Fruit fly (Drosophila melanogaster) whole organism, embryonic: ENCODE results near the gene CG6654.

Experiments
- Bgb ChIP-seq: fragments of 200-800 bp; sonication (Bioruptor generic); IDR thresholded peaks from 2 replicates; pipeline ENCODE4 v1.3.6; 2022; ENCODE audit warnings: missing biosample characterization, missing genetic modification characterization; ENCODE audit not compliant: partially characterized antibody
- CG11085 ChIP-seq: fragments of 200-800 bp; sonication (Bioruptor generic); IDR thresholded peaks from 2 replicates; pipeline ENCODE4 v1.3.6; 2022; ENCODE audit warnings: missing biosample characterization, missing genetic modification characterization
- CG11560 ChIP-seq: fragments of 200-800 bp; sonication (Bioruptor generic); IDR thresholded peaks from 3 replicates; pipeline ENCODE4 v1.3.6; 2022; ENCODE audit warnings: missing biosample characterization, missing genetic modification characterization
- CG13424 ChIP-seq: fragments of 200-800 bp; sonication (Bioruptor generic); optimal IDR thresholded peaks from 2 replicates; lab custom pipeline; 2019; ENCODE audit warnings: missing biosample characterization, mild to moderate bottlenecking, missing genetic modification characterization, moderate library complexity
- CG13894 ChIP-seq: fragments of 200-800 bp; sonication (Bioruptor generic); optimal IDR thresholded peaks from 3 replicates; lab custom pipeline; 2018; ENCODE audit warnings: missing biosample characterization, mild to moderate bottlenecking, missing genetic modification characterization, moderate library complexity
- CG15479 ChIP-seq: fragments of 200-800 bp; sonication (Bioruptor generic); optimal IDR thresholded peaks from 3 replicates; lab custom pipeline; 2019; ENCODE audit warnings: missing biosample characterization, mild to moderate bottlenecking, missing genetic modification characterization, moderate library complexity
- CG1647 ChIP-seq: fragments of 200-800 bp; sonication (Bioruptor generic); optimal IDR thresholded peaks from 3 replicates; lab custom pipeline; 2016; ENCODE audit warnings: missing biosample characterization, missing genetic modification characterization
- CG16779 ChIP-seq: fragments of 200-800 bp; sonication (Bioruptor generic); IDR thresholded peaks from 2 replicates; pipeline ENCODE4 v1.3.6; 2022; ENCODE audit warnings: missing biosample characterization, missing genetic modification characterization
- CG17829 ChIP-seq: fragments of 200-800 bp; optimal IDR thresholded peaks from 2 replicates; lab custom pipeline; 2019; ENCODE audit warnings: missing biosample characterization, mild to moderate bottlenecking, missing genetic modification characterization, moderate library complexity
- CG2129 ChIP-seq: fragments of 200-800 bp; sonication (Bioruptor generic); IDR thresholded peaks from 2 replicates; pipeline ENCODE4 v1.3.6; 2022; ENCODE audit warnings: missing biosample characterization, missing genetic modification characterization; ENCODE audit not compliant: partially characterized antibody
- CG3838 ChIP-seq: fragments of 200-800 bp; sonication (Bioruptor generic); optimal IDR thresholded peaks from 3 replicates; lab custom pipeline; 2016; ENCODE audit warnings: missing biosample characterization, missing genetic modification characterization
- CG43689 ChIP-seq: fragments of 200-800 bp; sonication (Bioruptor generic); IDR thresholded peaks from 2 replicates; pipeline ENCODE4 v1.3.6; 2022; ENCODE audit warnings: missing biosample characterization, missing genetic modification characterization
- CG4404 ChIP-seq: fragments of 200-800 bp; sonication (Bioruptor generic); IDR thresholded peaks from 2 replicates; pipeline ENCODE4 v1.3.6; 2022; ENCODE audit warnings: missing biosample characterization, missing genetic modification characterization
- CG6254 ChIP-seq: fragments of 200-800 bp; sonication (Bioruptor generic); optimal IDR thresholded peaks from 3 replicates; lab custom pipeline; 2017; ENCODE audit warnings: mild to moderate bottlenecking, missing biosample characterization, missing genetic modification reagents, missing genetic modification characterization
- CG6654 ChIP-seq: fragments of 200-800 bp; sonication (Bioruptor generic); optimal IDR thresholded peaks from 2 replicates; lab custom pipeline; 2017; ENCODE audit warnings: missing biosample characterization, mild to moderate bottlenecking, missing genetic modification characterization
- CG7928 ChIP-seq: fragments of 200-800 bp; sonication (Bioruptor generic); optimal IDR thresholded peaks from 2 replicates; lab custom pipeline; 2017; ENCODE audit warnings: missing biosample characterization, mild to moderate bottlenecking, missing genetic modification characterization
- CG7987 ChIP-seq: fragments of 200-800 bp; sonication (Bioruptor generic); optimal IDR thresholded peaks from 2 replicates; lab custom pipeline; 2018; ENCODE audit warnings: missing biosample characterization, mild to moderate bottlenecking, missing genetic modification characterization, moderate library complexity
- Chrac-16 ChIP-seq: fragments of 200-800 bp; sonication (Bioruptor generic); optimal IDR thresholded peaks from 3 replicates; lab custom pipeline; 2016; ENCODE audit warnings: missing biosample characterization, missing genetic modification characterization
- E2f1 ChIP-seq: fragments of 200-800 bp; sonication (Bioruptor generic); IDR thresholded peaks from 2 replicates; pipeline ENCODE4 v1.3.6; 2022; ENCODE audit warnings: missing biosample characterization, missing genetic modification characterization
- E2f2 ChIP-seq: fragments of 200-800 bp; sonication (Bioruptor generic); IDR thresholded peaks from 2 replicates; pipeline ENCODE4 v1.3.6; 2022; ENCODE audit warnings: missing biosample characterization, missing genetic modification characterization
- Elba2 ChIP-seq: fragments of 200-800 bp; sonication (Bioruptor generic); optimal IDR thresholded peaks from 3 replicates; lab custom pipeline; 2016; ENCODE audit warnings: missing biosample characterization, missing genetic modification characterization
- Fer1 ChIP-seq: fragments of 200-800 bp; sonication (Bioruptor generic); optimal IDR thresholded peaks from 2 replicates; lab custom pipeline; 2017; ENCODE audit warnings: missing biosample characterization, mild to moderate bottlenecking, missing genetic modification characterization
- Lpt ChIP-seq: fragments of >200 bp; optimal IDR thresholded peaks from 2 replicates; lab custom pipeline; 2018; ENCODE audit warnings: missing biosample characterization, missing genetic modification characterization
- NK7.1 ChIP-seq: fragments of 200-800 bp; sonication (Bioruptor generic); optimal IDR thresholded peaks from 3 replicates; lab custom pipeline; 2016; ENCODE audit warnings: missing biosample characterization, missing genetic modification characterization
- Nf-YB ChIP-seq: fragments of 200-800 bp; sonication (Bioruptor generic); optimal IDR thresholded peaks from 3 replicates; lab custom pipeline; 2019; ENCODE audit warnings: missing biosample characterization, mild to moderate bottlenecking, missing genetic modification characterization, moderate library complexity
- Scr ChIP-seq: fragments of 200-800 bp; sonication (Bioruptor generic); IDR thresholded peaks from 2 replicates; pipeline ENCODE4 v1.3.6; 2022; ENCODE audit warnings: missing biosample characterization, missing genetic modification characterization; ENCODE audit not compliant: partially characterized antibody
- Sry-δ ChIP-seq: fragments of 200-800 bp; sonication (Bioruptor generic); optimal IDR thresholded peaks from 2 replicates; lab custom pipeline; 2016; ENCODE audit warnings: missing biosample characterization, missing genetic modification characterization
- aop ChIP-seq: fragments of 200-800 bp; sonication (Bioruptor generic); IDR thresholded peaks from 2 replicates; pipeline ENCODE4 v1.3.6; 2022; ENCODE audit warnings: missing biosample characterization, missing genetic modification characterization
- az2 ChIP-seq: fragments of 200-800 bp; sonication (Bioruptor generic); optimal IDR thresholded peaks from 3 replicates; lab custom pipeline; 2016; ENCODE audit warnings: missing biosample characterization, missing genetic modification characterization
- bsh ChIP-seq, 2 experiments: fragments of 200-800 bp; sonication (Bioruptor generic); optimal IDR thresholded peaks; 2 replicates each; lab custom pipeline; 2017 to 2018; ENCODE audit warnings: mild to moderate bottlenecking in 2 of 2, missing biosample characterization in 2 of 2, missing genetic modification characterization in 2 of 2, moderate library complexity in 1 of 2
- cg ChIP-seq: fragments of 200-800 bp; sonication (Bioruptor generic); optimal IDR thresholded peaks from 3 replicates; lab custom pipeline; 2019; ENCODE audit warnings: missing biosample characterization, mild to moderate bottlenecking, missing genetic modification characterization, moderate library complexity
- crc ChIP-seq: fragments of 200-800 bp; sonication (Bioruptor generic); optimal IDR thresholded peaks from 2 replicates; lab custom pipeline; 2016; ENCODE audit warnings: missing biosample characterization, missing genetic modification characterization
- dmrt11E ChIP-seq: fragments of 200-800 bp; sonication (Bioruptor generic); optimal IDR thresholded peaks from 3 replicates; lab custom pipeline; 2018; ENCODE audit warnings: missing biosample characterization, mild to moderate bottlenecking, missing genetic modification characterization, moderate library complexity
- gce ChIP-seq: fragments of 200-800 bp; sonication (Bioruptor generic); IDR thresholded peaks from 3 replicates; pipeline ENCODE4 v1.3.6; 2022; ENCODE audit warnings: missing biosample characterization, missing genetic modification characterization
- gsb-n ChIP-seq: fragments of 200-800 bp; sonication (Bioruptor generic); optimal IDR thresholded peaks from 3 replicates; lab custom pipeline; 2018; ENCODE audit warnings: missing biosample characterization, mild to moderate bottlenecking, missing genetic modification characterization
- insv ChIP-seq, 2 experiments: fragments of 200-800 bp; sonication (Bioruptor generic); optimal IDR thresholded peaks; 3 replicates each; lab custom pipeline; 2016 to 2018; ENCODE audit warnings: missing biosample characterization in 2 of 2, missing genetic modification characterization in 2 of 2
- inv ChIP-seq: fragments of 200-800 bp; sonication (Bioruptor generic); IDR thresholded peaks from 2 replicates; pipeline ENCODE4 v1.3.6; 2022; ENCODE audit warnings: missing biosample characterization, missing genetic modification characterization; ENCODE audit not compliant: partially characterized antibody
- kah ChIP-seq: fragments of 200-800 bp; sonication (Bioruptor generic); optimal IDR thresholded peaks from 2 replicates; lab custom pipeline; 2018; ENCODE audit warnings: missing biosample characterization, mild to moderate bottlenecking, missing genetic modification characterization
- kni ChIP-seq: fragments of 200-800 bp; sonication (Bioruptor generic); optimal IDR thresholded peaks from 3 replicates; lab custom pipeline; 2017; ENCODE audit warnings: mild to moderate bottlenecking, missing biosample characterization, missing genetic modification reagents, missing genetic modification characterization
- lola ChIP-seq, 3 experiments: fragments of >200 bp in 2 of 3; fragments of 200-800 bp in 1 of 3; sonication (Bioruptor generic) in 1 of 3; optimal IDR thresholded peaks; 2 replicates each; lab custom pipeline; 2017 to 2019; ENCODE audit warnings: missing biosample characterization in 3 of 3, missing genetic modification characterization in 3 of 3, mild to moderate bottlenecking in 1 of 3, moderate library complexity in 1 of 3
- phol ChIP-seq: fragments of 200-800 bp; sonication (Bioruptor generic); optimal IDR thresholded peaks from 3 replicates; lab custom pipeline; 2018; ENCODE audit warnings: missing biosample characterization, mild to moderate bottlenecking, missing genetic modification characterization, moderate library complexity
- pita ChIP-seq: fragments of 200-800 bp; sonication (Bioruptor generic); optimal IDR thresholded peaks from 2 replicates; lab custom pipeline; 2017; ENCODE audit warnings: missing biosample characterization, mild to moderate bottlenecking, missing genetic modification characterization
- prd ChIP-seq, 3 experiments: fragments of >200 bp in 2 of 3; fragments of 200-800 bp in 1 of 3; sonication (Bioruptor generic) in 1 of 3; optimal IDR thresholded peaks in 2 of 3; IDR thresholded peaks in 1 of 3; 2 replicates in 2 of 3; 3 replicates in 1 of 3; pipeline versions ENCODE4 v1.3.6 to Lab custom; 2017 to 2022; ENCODE audit warnings: missing biosample characterization in 1 of 3, missing genetic modification characterization in 1 of 3
- pum ChIP-seq: fragments of 200-800 bp; sonication (Bioruptor generic); optimal IDR thresholded peaks from 2 replicates; lab custom pipeline; 2016; ENCODE audit warnings: missing biosample characterization, missing genetic modification characterization
- repo ChIP-seq: fragments of 200-800 bp; sonication (Bioruptor generic); optimal IDR thresholded peaks from 2 replicates; lab custom pipeline; 2016; ENCODE audit warnings: missing biosample characterization, missing genetic modification characterization
- sisA ChIP-seq: fragments of 200-800 bp; sonication (Bioruptor generic); IDR thresholded peaks from 2 replicates; pipeline ENCODE4 v1.3.6; 2022; ENCODE audit warnings: missing biosample characterization, missing genetic modification characterization
- tll ChIP-seq, 2 experiments: fragments of 200-800 bp in 1 of 2; fragments of >200 bp in 1 of 2; sonication (Bioruptor generic) in 1 of 2; optimal IDR thresholded peaks; 2 replicates each; lab custom pipeline; 2017 to 2019; ENCODE audit warnings: missing biosample characterization in 2 of 2, missing genetic modification characterization in 2 of 2, mild to moderate bottlenecking in 1 of 2, moderate library complexity in 1 of 2

Gene CG6654

dm6 chr3R:15242186-15243045 is 29.0 kb upstream of the CG6654 start, which contains the start of the genes tefu and Hsc70-4 (continued):
- TF ChIP-seq pum (GFP tag; lab: Kevin White, UChicago) (peak; percentile 69), Elba2 (GFP tag; lab: Kevin White, UChicago) (peak; percentile 88), insv (GFP tag; optimal IDR thresholded peaks at IDR 0.05; lab: Kevin White, UChicago) (peak in 1 of 2 experiments; percentile 30), CG2129 (GFP tag; lab: Robert Waterston, UW) (no peak), kni (GFP tag; lab: Kevin White, UChicago) (peak; percentile 54), bsh (GFP tag; optimal IDR thresholded peaks at IDR 0.05; lab: Kevin White, UChicago) (no peak), tll (GFP tag; optimal IDR thresholded peaks at IDR 0.05; lab: Kevin White, UChicago) (peak; percentile 14 to 93), E2f2 (GFP tag; lab: Robert Waterston, UW) (peak; percentile 71), E2f1 (GFP tag; lab: Robert Waterston, UW) (peak; percentile 70), Chrac-16 (GFP tag; lab: Kevin White, UChicago) (peak; percentile 81), Sry-δ (GFP tag; lab: Kevin White, UChicago) (peak; percentile 53), gce (GFP tag; lab: Robert Waterston, UW) (peak; percentile 50; the same call in 1 of the 3 replicates), CG16779 (GFP tag; lab: Robert Waterston, UW) (no peak), CG7928 (GFP tag; lab: Kevin White, UChicago) (peak; percentile 75), az2 (GFP tag; lab: Kevin White, UChicago) (peak; percentile 65), phol (tag; lab: Kevin White, UChicago) (peak; percentile 91), CG11085 (peak; percentile 78), prd (optimal IDR thresholded peaks at IDR 0.05; lab: Kevin White, UChicago) (no peak), prd (GFP tag; IDR thresholded peaks at IDR 0.05; lab: Robert Waterston, UW) (peak; percentile 88), crc (GFP tag; lab: Kevin White, UChicago) (peak; percentile 8), dmrt11E (peak; percentile 73), CG11560 (tag; lab: Robert Waterston, UW) (peak; percentile 27; the same call in 1 of the 3 replicates), CG4404 (GFP tag; lab: Robert Waterston, UW) (peak; percentile 74), Bgb (GFP tag; lab: Robert Waterston, UW) (peak; percentile 28; the same call in 1 of the 2 replicates), gsb-n (tag; lab: Kevin White, UChicago) (peak; percentile 55), lola (GFP tag; optimal IDR thresholded peaks at IDR 0.05; lab: Kevin White, UChicago) (peak in 2 of 3 experiments; percentile 64 to 93), pita (no peak), CG6254 (GFP tag; lab: Kevin White, UChicago) (peak; percentile 1), CG13894 (tag; lab: Kevin White, UChicago) (peak; percentile 76), aop (GFP tag; lab: Robert Waterston, UW) (no peak), Scr (GFP tag; lab: Robert Waterston, UW) (no peak), CG43689 (GFP tag; lab: Robert Waterston, UW) (no peak), Nf-YB (GFP tag; lab: Kevin White, UChicago) (no peak), CG15479 (GFP tag; lab: Kevin White, UChicago) (no peak), Fer1 (peak; percentile 22), CG6654 (peak; percentile 56), CG7987 (GFP tag; lab: Kevin White, UChicago) (peak; percentile 14), kah (GFP tag; lab: Kevin White, UChicago) (peak; percentile 45), repo (GFP tag; lab: Kevin White, UChicago) (no peak), CG17829 (tag; lab: Kevin White, UChicago) (peak; percentile 73), CG3838 (peak; percentile 9), cg (no peak), CG13424 (tag; lab: Kevin White, UChicago) (peak; percentile 73), Lpt (GFP tag; lab: Kevin White, UChicago) (no peak), sisA (peak; percentile 90), inv (GFP tag; lab: Robert Waterston, UW) (no peak), NK7.1 (no peak), CG1647 (GFP tag; lab: Kevin White, UChicago) (peak; percentile 83)
